Worm (Caenorhabditis elegans) whole organism, L4 larva: Measurements from ENCODE around the gene rhi-1.

ENCODE experiments used
- F37D6.2 ChIP-seq: sonication (generic microtip); optimal IDR thresholded peaks from 2 replicates; lab custom pipeline; 2016; ENCODE audit warnings: mild to moderate bottlenecking, missing genetic modification characterization, missing compliant biosample characterization
- R02D3.7 ChIP-seq: fragments of 150-350 bp; sonication (generic microtip); optimal IDR thresholded peaks from 3 replicates; lab custom pipeline; 2014; ENCODE audit warnings: missing biosample characterization, missing genetic modification characterization
- T20F7.1 ChIP-seq: fragments of 200-800 bp; sonication (Bioruptor generic); optimal IDR thresholded peaks from 2 replicates; lab custom pipeline; 2018; ENCODE audit warnings: mild to moderate bottlenecking, missing genetic modification characterization, missing compliant biosample characterization
- Y5F2A.4 ChIP-seq: fragments of 200-800 bp; sonication (Bioruptor generic); optimal IDR thresholded peaks from 2 replicates; lab custom pipeline; 2018; ENCODE audit warnings: mild to moderate bottlenecking, missing genetic modification characterization, missing compliant biosample characterization
- ZK337.2 ChIP-seq: fragments of 200-800 bp; sonication (Bioruptor generic); IDR thresholded peaks from 2 replicates; pipeline ENCODE4 v1.3.6; 2022; ENCODE audit warnings: missing genetic modification reagents, missing genetic modification characterization, missing compliant biosample characterization
- aha-1 ChIP-seq: fragments of 150-350 bp; peaks from one replicate; lab custom pipeline; 2014; ENCODE audit warnings: missing biosample characterization, missing genetic modification characterization
- cey-2 ChIP-seq: sonication (generic microtip); optimal IDR thresholded peaks from 3 replicates; lab custom pipeline; 2017; ENCODE audit warnings: missing genetic modification characterization, mild to moderate bottlenecking, missing compliant biosample characterization, antibody characterized with exemption, borderline replicate concordance; ENCODE audit not compliant: insufficient read depth
- daf-12 ChIP-seq: fragments of 150-350 bp; optimal IDR thresholded peaks from 2 replicates; lab custom pipeline; 2014; ENCODE audit warnings: missing biosample characterization, missing genetic modification reagents, missing genetic modification characterization
- daf-16 ChIP-seq, 3 experiments: sonication (generic microtip); optimal IDR thresholded peaks; 2 replicates each; lab custom pipeline; 2016 to 2017; ENCODE audit warnings: missing genetic modification characterization in 3 of 3, missing genetic modification reagents in 3 of 3, mild to moderate bottlenecking in 2 of 3, missing compliant biosample characterization in 2 of 3, missing biosample characterization in 1 of 3, moderate library complexity in 1 of 3
- dmd-8 ChIP-seq: fragments of 200-800 bp; sonication (Bioruptor generic); IDR thresholded peaks from 2 replicates; pipeline ENCODE4 v1.3.6; 2022; ENCODE audit warnings: missing genetic modification characterization, missing compliant biosample characterization
- dmd-9 ChIP-seq: fragments of 200-800 bp; sonication (Bioruptor generic); IDR thresholded peaks from 2 replicates; pipeline ENCODE4 v1.3.6; 2022; ENCODE audit warnings: missing genetic modification reagents, missing genetic modification characterization, missing compliant biosample characterization
- duxl-1 ChIP-seq: sonication (generic microtip); optimal IDR thresholded peaks from 2 replicates; lab custom pipeline; 2016; ENCODE audit warnings: mild to moderate bottlenecking, missing genetic modification characterization, moderate library complexity, missing compliant biosample characterization; ENCODE audit not compliant: poor library complexity
- dve-1 ChIP-seq: sonication (generic microtip); optimal IDR thresholded peaks from 2 replicates; lab custom pipeline; 2017; ENCODE audit warnings: antibody characterized with exemption, mild to moderate bottlenecking, missing genetic modification characterization, missing compliant biosample characterization; ENCODE audit not compliant: insufficient read depth
- fkh-10 ChIP-seq: fragments of 150-350 bp; optimal IDR thresholded peaks from 2 replicates; lab custom pipeline; 2014; ENCODE audit warnings: missing biosample characterization, missing genetic modification reagents, missing genetic modification characterization
- fos-1 ChIP-seq: fragments of 150-350 bp; optimal IDR thresholded peaks from 2 replicates; lab custom pipeline; 2014; ENCODE audit warnings: missing biosample characterization, missing genetic modification characterization
- hif-1 ChIP-seq, 2 experiments: sonication (generic microtip); optimal IDR thresholded peaks; 2 replicates each; lab custom pipeline; 2016 to 2017; ENCODE audit warnings: missing compliant biosample characterization in 2 of 2, missing genetic modification characterization in 2 of 2, missing genetic modification reagents in 2 of 2, missing genotype in 2 of 2, mild to moderate bottlenecking in 1 of 2
- hlh-30 ChIP-seq: sonication (generic microtip); optimal IDR thresholded peaks from 2 replicates; lab custom pipeline; 2017; ENCODE audit warnings: antibody characterized with exemption, mild to moderate bottlenecking, missing genetic modification characterization, missing compliant biosample characterization; ENCODE audit not compliant: insufficient read depth
- jun-1 ChIP-seq: fragments of 150-350 bp; optimal IDR thresholded peaks from 2 replicates; lab custom pipeline; 2014; ENCODE audit warnings: missing biosample characterization, missing genetic modification reagents, missing genetic modification characterization
- lim-7 ChIP-seq: fragments of 200-800 bp; sonication (Bioruptor generic); IDR thresholded peaks from 2 replicates; pipeline ENCODE4 v1.3.6; 2022; ENCODE audit warnings: missing genetic modification characterization, missing compliant biosample characterization
- lin-15B ChIP-seq: fragments of 150-350 bp; sonication (generic microtip); optimal IDR thresholded peaks from 3 replicates; lab custom pipeline; 2014; ENCODE audit warnings: missing biosample characterization, missing genetic modification characterization
- lin-29 ChIP-seq: fragments of 200-800 bp; sonication (Bioruptor generic); IDR thresholded peaks from 2 replicates; pipeline ENCODE4 v1.3.6; 2022; ENCODE audit warnings: missing genetic modification reagents, missing genetic modification characterization, missing compliant biosample characterization
- lin-39 ChIP-seq: fragments of 150-350 bp; optimal IDR thresholded peaks from 2 replicates; lab custom pipeline; 2014; ENCODE audit warnings: missing biosample characterization, missing genetic modification reagents, missing genetic modification characterization
- lsy-2 ChIP-seq, 2 experiments: fragments of 150-350 bp in 1 of 2; sonication (generic microtip) in 1 of 2; optimal IDR thresholded peaks; 2 replicates each; lab custom pipeline; 2014 to 2017; ENCODE audit warnings: missing biosample characterization in 2 of 2, missing genetic modification characterization in 2 of 2
- mdl-1 ChIP-seq, 2 experiments: fragments of 150-350 bp in 1 of 2; sonication (generic microtip) in 1 of 2; optimal IDR thresholded peaks; 2 replicates each; lab custom pipeline; 2014 to 2017; ENCODE audit warnings: missing biosample characterization in 2 of 2, missing genetic modification characterization in 2 of 2
- mdt-29 ChIP-seq: fragments of 200-800 bp; sonication (Bioruptor generic); IDR thresholded peaks from 2 replicates; pipeline ENCODE4 v1.3.6; 2022; ENCODE audit warnings: missing genetic modification reagents, missing genetic modification characterization, missing compliant biosample characterization
- mes-2 ChIP-seq: sonication (generic microtip); optimal IDR thresholded peaks from 2 replicates; lab custom pipeline; 2016; ENCODE audit warnings: missing genotype, mild to moderate bottlenecking, missing genetic modification characterization, missing compliant biosample characterization; ENCODE audit not compliant: poor library complexity, severe bottlenecking
- nhr-102 ChIP-seq: sonication (generic microtip); optimal IDR thresholded peaks from 2 replicates; lab custom pipeline; 2016; ENCODE audit warnings: mild to moderate bottlenecking, missing genetic modification characterization, moderate library complexity, missing compliant biosample characterization
- nhr-11 ChIP-seq: fragments of 150-350 bp; optimal IDR thresholded peaks from 2 replicates; lab custom pipeline; 2014; ENCODE audit warnings: missing biosample characterization, missing genetic modification characterization
- nhr-28 ChIP-seq: fragments of 150-350 bp; optimal IDR thresholded peaks from 2 replicates; lab custom pipeline; 2014; ENCODE audit warnings: missing biosample characterization, missing genetic modification characterization
- nhr-76 ChIP-seq: fragments of 150-350 bp; optimal IDR thresholded peaks from 2 replicates; lab custom pipeline; 2014; ENCODE audit warnings: missing biosample characterization, missing genetic modification characterization
- rbr-2 ChIP-seq: sonication (generic microtip); optimal IDR thresholded peaks from 2 replicates; lab custom pipeline; 2016; ENCODE audit warnings: missing genotype, missing genetic modification characterization, missing compliant biosample characterization
- spr-1 ChIP-seq: sonication (generic microtip); optimal IDR thresholded peaks from 2 replicates; lab custom pipeline; 2016; ENCODE audit warnings: mild to moderate bottlenecking, missing genetic modification characterization, missing compliant biosample characterization
- zag-1 ChIP-seq: fragments of 150-350 bp; optimal IDR thresholded peaks from 2 replicates; lab custom pipeline; 2014; ENCODE audit warnings: missing biosample characterization, missing genetic modification characterization
- zfp-2 ChIP-seq: sonication (generic microtip); optimal IDR thresholded peaks from 2 replicates; lab custom pipeline; 2016; ENCODE audit warnings: mild to moderate bottlenecking, missing genetic modification characterization, missing compliant biosample characterization
- zfp-3 ChIP-seq: fragments of 200-800 bp; sonication (Bioruptor generic); conservative IDR thresholded peaks from 2 replicates; pipeline ENCODE4 v1.3.6; 2022; ENCODE audit warnings: missing genetic modification reagents, missing genetic modification characterization, missing compliant biosample characterization
- ztf-11 ChIP-seq: fragments of 150-350 bp; optimal IDR thresholded peaks from 2 replicates; lab custom pipeline; 2014; ENCODE audit warnings: missing biosample characterization, missing genetic modification characterization
- ztf-7 ChIP-seq: fragments of 150-350 bp; optimal IDR thresholded peaks from 2 replicates; lab custom pipeline; 2014; ENCODE audit warnings: missing biosample characterization, missing genetic modification characterization

rhi-1 gene

DNA sequence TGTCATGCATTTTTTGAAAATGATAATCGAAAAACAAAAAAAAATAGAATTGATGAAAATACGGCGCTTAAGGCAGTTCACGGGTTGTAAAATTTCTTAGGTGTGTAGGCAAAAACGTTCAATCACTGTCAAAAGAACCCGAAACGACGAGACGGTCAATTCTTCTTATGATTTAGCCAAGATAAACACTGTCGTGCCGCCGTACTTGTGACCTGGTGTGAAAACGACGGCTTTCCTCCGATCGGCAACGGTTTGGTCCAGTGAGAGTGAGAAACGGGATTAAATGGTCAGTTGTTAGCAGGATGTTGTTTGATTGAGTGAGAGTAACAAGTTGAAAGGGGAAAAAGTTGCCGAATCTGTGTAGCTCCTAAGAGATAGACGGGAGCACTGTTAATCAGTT, 24.2 kb upstream of the rhi-1 start:
- peak; percentile 15 for TF ChIP-seq aha-1 (tag; lab: Kevin White, UChicago)
- peak; percentile 62 for TF ChIP-seq hlh-30 (tag; lab: Kevin White, UChicago)
- TF ChIP-seq nhr-28 (tag; lab: Kevin White, UChicago) = peak; percentile 7
- no peak for TF ChIP-seq lin-15B

DNA sequence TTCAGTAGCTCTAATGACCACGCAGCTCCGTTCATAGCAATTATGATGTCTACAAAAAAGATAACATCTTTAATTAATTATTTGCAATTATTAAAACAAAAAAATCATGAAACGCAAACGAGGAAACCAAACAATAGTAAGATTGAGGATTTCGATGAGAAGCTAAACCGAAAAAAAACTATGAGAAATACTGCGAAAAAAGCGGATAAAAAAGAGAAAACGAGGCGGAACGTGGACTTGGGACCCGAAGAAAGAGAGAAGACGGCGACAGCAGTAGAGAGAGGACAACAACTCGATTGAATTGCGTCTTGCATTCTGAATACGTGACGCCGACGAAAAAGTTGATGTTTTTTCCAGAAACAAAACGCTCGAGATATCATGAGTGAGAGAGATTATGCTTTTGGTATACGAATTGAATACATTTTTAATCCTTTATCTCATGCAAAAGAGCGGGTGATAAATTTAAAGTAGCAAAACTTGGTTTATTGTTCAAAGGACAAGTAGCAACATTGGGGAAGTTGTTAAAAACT, 19.4 kb upstream of the rhi-1 start, which contains the start of gene ncr-1:
ncr-1 (minus strand) TSS at position 51 of the 530 bp plus-strand sequence.
- TF ChIP-seq Y5F2A.4 (GFP tag; lab: Kevin White, UChicago) = no peak
- no peak for TF ChIP-seq lin-39 (tag; lab: Kevin White, UChicago)
- TF ChIP-seq dmd-9 = no peak
- peak in 1 of 2 experiments; percentile 13 for TF ChIP-seq hif-1 (tag; optimal IDR thresholded peaks at IDR 0.05; lab: Kevin White, UChicago)
- TF ChIP-seq lsy-2 (tag; optimal IDR thresholded peaks at IDR 0.05; lab: Kevin White, UChicago) = peak in 1 of 2 experiments; percentile 15
- no peak for TF ChIP-seq jun-1 (tag; lab: Kevin White, UChicago)
- peak; percentile 12 for TF ChIP-seq rbr-2 (tag; lab: Kevin White, UChicago)
- no peak for TF ChIP-seq ZK337.2 (GFP tag; lab: Robert Waterston, UW)
- no peak for TF ChIP-seq zfp-2 (tag; lab: Kevin White, UChicago)
- TF ChIP-seq zfp-3 (GFP tag; lab: Robert Waterston, UW) = no peak
- no peak for TF ChIP-seq T20F7.1 (GFP tag; lab: Kevin White, UChicago)
- no peak for TF ChIP-seq R02D3.7 (tag; lab: Kevin White, UChicago)
- no peak for TF ChIP-seq ztf-7
- TF ChIP-seq cey-2 (tag; lab: Kevin White, UChicago) = no peak
- no peak for TF ChIP-seq duxl-1 (tag; lab: Kevin White, UChicago)
- TF ChIP-seq lin-29 (GFP tag; lab: Robert Waterston, UW) = no peak
- no peak for TF ChIP-seq spr-1
- no peak for TF ChIP-seq lim-7 (GFP tag; lab: Robert Waterston, UW)
- no peak for TF ChIP-seq daf-16 (GFP tag; optimal IDR thresholded peaks at IDR 0.05; lab: Kevin White, UChicago)
- TF ChIP-seq daf-16 (tag; optimal IDR thresholded peaks at IDR 0.05; lab: Kevin White, UChicago) = no peak
- no peak for TF ChIP-seq zag-1 (tag; lab: Kevin White, UChicago)
- no peak for TF ChIP-seq dve-1 (tag; lab: Kevin White, UChicago)
- no peak for TF ChIP-seq daf-12 (tag; lab: Kevin White, UChicago)
- no peak for TF ChIP-seq mdt-29 (GFP tag; lab: Robert Waterston, UW)
- TF ChIP-seq nhr-76 (tag; lab: Kevin White, UChicago) = no peak
- TF ChIP-seq fos-1 = no peak
- no peak for TF ChIP-seq F37D6.2 (tag; lab: Kevin White, UChicago)
- TF ChIP-seq aha-1 (tag; lab: Kevin White, UChicago) = peak; percentile 98
- TF ChIP-seq ztf-11 (tag; lab: Kevin White, UChicago) = no peak
- no peak for TF ChIP-seq hlh-30 (tag; lab: Kevin White, UChicago)
- TF ChIP-seq mes-2 (tag; lab: Kevin White, UChicago) = no peak
- peak; percentile 52 for TF ChIP-seq fkh-10 (GFP tag; lab: Kevin White, UChicago)
- TF ChIP-seq dmd-8 (GFP tag; lab: Robert Waterston, UW) = no peak
- TF ChIP-seq, all 104 proteins: peak for 5

DNA sequence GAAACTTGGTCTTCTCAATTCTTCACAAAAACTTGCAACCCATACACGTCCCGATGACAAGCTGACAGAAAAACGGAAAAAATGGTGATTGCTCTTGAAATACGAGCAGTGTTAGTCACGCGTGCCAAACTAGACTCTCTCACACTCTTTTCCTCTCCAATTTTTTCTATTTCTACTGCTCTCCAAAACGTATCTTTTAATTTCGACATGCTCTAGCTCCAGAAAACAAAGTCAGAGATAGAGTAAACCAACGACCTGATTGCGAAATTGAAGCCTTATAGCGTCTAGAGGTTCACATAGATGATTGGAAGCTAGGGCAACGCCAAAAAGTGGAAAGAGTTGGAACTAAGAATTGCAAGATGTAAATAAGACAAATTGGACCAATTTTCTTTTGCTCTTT, 17.9 kb upstream of the rhi-1 start:
- TF ChIP-seq lsy-2 (tag; optimal IDR thresholded peaks at IDR 0.05; lab: Kevin White, UChicago) (peak in 1 of 2 experiments; percentile 33), nhr-11 (tag; lab: Kevin White, UChicago) (peak; percentile 81), nhr-102 (tag; lab: Kevin White, UChicago) (no peak), mdl-1 (tag; optimal IDR thresholded peaks at IDR 0.05; lab: Kevin White, UChicago) (peak in 1 of 2 experiments; percentile 15), hlh-30 (tag; lab: Kevin White, UChicago) (peak; percentile 55)
